Fruit fly (Drosophila melanogaster) whole organism, embryonic: ENCODE data around the gene CG13392.

Experiments used
- CG10462 ChIP-seq: fragments of 200-800 bp; sonication (Bioruptor generic); optimal IDR thresholded peaks from 2 replicates; lab custom pipeline; 2016; ENCODE audit warnings: missing biosample characterization, missing genetic modification characterization
- CG11560 ChIP-seq: fragments of 200-800 bp; sonication (Bioruptor generic); IDR thresholded peaks from 3 replicates; pipeline ENCODE4 v1.3.6; 2022; ENCODE audit warnings: missing biosample characterization, missing genetic modification characterization
- CG12942 ChIP-seq: fragments of 200-800 bp; sonication (Bioruptor generic); optimal IDR thresholded peaks from 3 replicates; lab custom pipeline; 2016; ENCODE audit warnings: missing biosample characterization, missing genetic modification characterization
- CG13894 ChIP-seq: fragments of 200-800 bp; sonication (Bioruptor generic); optimal IDR thresholded peaks from 3 replicates; lab custom pipeline; 2018; ENCODE audit warnings: missing biosample characterization, mild to moderate bottlenecking, missing genetic modification characterization, moderate library complexity
- CG14050 ChIP-seq: fragments of 200-800 bp; sonication (Bioruptor generic); IDR thresholded peaks from 3 replicates; pipeline ENCODE4 v1.3.6; 2022; ENCODE audit warnings: missing biosample characterization, missing genetic modification characterization
- CG14860 ChIP-seq: fragments of 200-800 bp; sonication (Bioruptor generic); IDR thresholded peaks from 3 replicates; pipeline ENCODE4 v1.3.6; 2022; ENCODE audit warnings: missing biosample characterization, missing genetic modification characterization; ENCODE audit not compliant: partially characterized antibody
- CG15514 ChIP-seq: fragments of 200-800 bp; sonication (Bioruptor generic); optimal IDR thresholded peaks from 3 replicates; lab custom pipeline; 2017; ENCODE audit warnings: missing biosample characterization, missing genetic modification characterization, mild to moderate bottlenecking, moderate library complexity, missing genetic modification reagents
- CG15601 ChIP-seq: fragments of 200-800 bp; sonication (Bioruptor generic); optimal IDR thresholded peaks from 3 replicates; lab custom pipeline; 2019; ENCODE audit warnings: missing biosample characterization, mild to moderate bottlenecking, missing genetic modification characterization, moderate library complexity
- CG17186 ChIP-seq: fragments of 200-800 bp; sonication (Bioruptor generic); optimal IDR thresholded peaks from 3 replicates; lab custom pipeline; 2017; ENCODE audit warnings: missing biosample characterization, missing genetic modification reagents, missing genetic modification characterization
- CG2889 ChIP-seq: fragments of 200-800 bp; sonication (Bioruptor generic); IDR thresholded peaks from 3 replicates; pipeline ENCODE4 v1.3.6; 2022; ENCODE audit warnings: missing biosample characterization, missing genetic modification characterization
- CG33557 ChIP-seq: fragments of 200-800 bp; sonication (Bioruptor generic); optimal IDR thresholded peaks from 2 replicates; lab custom pipeline; 2019; ENCODE audit warnings: missing biosample characterization, mild to moderate bottlenecking, missing genetic modification characterization, moderate library complexity
- CG4360 ChIP-seq: fragments of 200-800 bp; sonication (Bioruptor generic); IDR thresholded peaks from 2 replicates; pipeline ENCODE4 v1.3.6; 2022; ENCODE audit warnings: missing biosample characterization, missing genetic modification characterization
- CG4854 ChIP-seq: fragments of 200-800 bp; sonication (Bioruptor generic); optimal IDR thresholded peaks from 2 replicates; lab custom pipeline; 2016; ENCODE audit warnings: missing biosample characterization, missing genetic modification characterization, inconsistent platforms
- CG9932 ChIP-seq: fragments of 200-800 bp; sonication (Bioruptor generic); IDR thresholded peaks from 2 replicates; pipeline ENCODE4 v1.3.6; 2022; ENCODE audit warnings: missing biosample characterization, missing genetic modification characterization
- Ets65A ChIP-seq: fragments of 200-800 bp; sonication (Bioruptor generic); peaks from one replicate; lab custom pipeline; 2016; ENCODE audit warnings: missing biosample characterization, missing genetic modification characterization
- Gsc ChIP-seq: fragments of 200-800 bp; sonication (Bioruptor generic); IDR thresholded peaks from 2 replicates; pipeline ENCODE4 v1.3.6; 2022; ENCODE audit warnings: missing biosample characterization, missing genetic modification characterization
- H2.0 ChIP-seq: fragments of 200-800 bp; sonication (Bioruptor generic); IDR thresholded peaks from 2 replicates; pipeline ENCODE4 v1.3.6; 2022; ENCODE audit warnings: missing biosample characterization, missing genetic modification characterization
- Hr51 ChIP-seq, 2 experiments: fragments of 200-800 bp; sonication (Bioruptor generic); optimal IDR thresholded peaks; 2 replicates in 1 of 2; 3 replicates in 1 of 2; lab custom pipeline; 2016 to 2018; ENCODE audit warnings: missing biosample characterization in 2 of 2, missing genetic modification characterization in 2 of 2, mild to moderate bottlenecking in 1 of 2, moderate library complexity in 1 of 2
- Kr ChIP-seq: fragments of 200-800 bp; sonication (Bioruptor generic); optimal IDR thresholded peaks from 2 replicates; lab custom pipeline; 2017; ENCODE audit warnings: missing biosample characterization, mild to moderate bottlenecking, missing genetic modification characterization
- MESR4 ChIP-seq: fragments of 200-800 bp; sonication (Bioruptor generic); optimal IDR thresholded peaks from 2 replicates; lab custom pipeline; 2018; ENCODE audit warnings: missing biosample characterization, mild to moderate bottlenecking, missing genetic modification characterization, moderate library complexity
- Med ChIP-seq: fragments of 200-800 bp; sonication (Bioruptor generic); peaks from one replicate; lab custom pipeline; 2016; ENCODE audit warnings: missing biosample characterization, missing genetic modification characterization, mild to moderate bottlenecking, inconsistent platforms, moderate library complexity
- Opbp ChIP-seq: fragments of 200-800 bp; sonication (Bioruptor generic); IDR thresholded peaks from 3 replicates; pipeline ENCODE4 v1.3.6; 2022; ENCODE audit warnings: missing biosample characterization, missing genetic modification characterization; ENCODE audit not compliant: partially characterized antibody
- Ptx1 ChIP-seq: fragments of 200-800 bp; sonication (Bioruptor generic); IDR thresholded peaks from 2 replicates; pipeline ENCODE4 v1.3.6; 2022; ENCODE audit warnings: missing biosample characterization, missing genetic modification characterization
- Six4 ChIP-seq: fragments of 200-800 bp; sonication (Bioruptor generic); optimal IDR thresholded peaks from 2 replicates; lab custom pipeline; 2016; ENCODE audit warnings: missing biosample characterization, missing genetic modification characterization
- YL-1 ChIP-seq: fragments of 200-800 bp; sonication (Bioruptor generic); optimal IDR thresholded peaks from 3 replicates; lab custom pipeline; 2017; ENCODE audit warnings: missing biosample characterization, mild to moderate bottlenecking, missing genetic modification characterization
- abd-A ChIP-seq: fragments of 200-800 bp; sonication (Bioruptor generic); optimal IDR thresholded peaks from 3 replicates; lab custom pipeline; 2019; ENCODE audit warnings: missing biosample characterization, mild to moderate bottlenecking, missing genetic modification characterization, moderate library complexity
- ara ChIP-seq: fragments of 200-800 bp; sonication (Bioruptor generic); IDR thresholded peaks from 2 replicates; pipeline ENCODE4 v1.3.6; 2022; ENCODE audit warnings: missing biosample characterization, missing genetic modification characterization
- ato ChIP-seq: fragments of 200-800 bp; sonication (Bioruptor generic); IDR thresholded peaks from 2 replicates; pipeline ENCODE4 v1.3.6; 2022; ENCODE audit warnings: missing biosample characterization, missing genetic modification characterization; ENCODE audit not compliant: partially characterized antibody
- bab2 ChIP-seq: fragments of 200-800 bp; sonication (Bioruptor generic); optimal IDR thresholded peaks from 2 replicates; lab custom pipeline; 2016; ENCODE audit warnings: missing biosample characterization, missing genetic modification characterization
- dati ChIP-seq: fragments of 200-800 bp; sonication (Bioruptor generic); IDR thresholded peaks from 2 replicates; pipeline ENCODE4 v1.3.6; 2022; ENCODE audit warnings: missing biosample characterization, missing genetic modification characterization
- dysf ChIP-seq: fragments of 200-800 bp; sonication (Bioruptor generic); IDR thresholded peaks from 3 replicates; pipeline ENCODE4 v1.3.6; 2022; ENCODE audit warnings: missing biosample characterization, missing genetic modification characterization
- ewg ChIP-seq: fragments of 200-800 bp; sonication (Bioruptor generic); optimal IDR thresholded peaks from 3 replicates; lab custom pipeline; 2017; ENCODE audit warnings: mild to moderate bottlenecking, missing biosample characterization, missing genetic modification reagents, missing genetic modification characterization
- eyg ChIP-seq: fragments of 200-800 bp; sonication (Bioruptor generic); optimal IDR thresholded peaks from 3 replicates; lab custom pipeline; 2016; ENCODE audit warnings: missing biosample characterization, missing genetic modification characterization
- fd3F ChIP-seq: fragments of 200-800 bp; sonication (Bioruptor generic); optimal IDR thresholded peaks from 2 replicates; lab custom pipeline; 2018; ENCODE audit warnings: missing biosample characterization, mild to moderate bottlenecking, missing genetic modification characterization, moderate library complexity
- gsb-n ChIP-seq: fragments of 200-800 bp; sonication (Bioruptor generic); optimal IDR thresholded peaks from 3 replicates; lab custom pipeline; 2018; ENCODE audit warnings: missing biosample characterization, mild to moderate bottlenecking, missing genetic modification characterization
- lola ChIP-seq, 3 experiments: fragments of >200 bp in 2 of 3; fragments of 200-800 bp in 1 of 3; sonication (Bioruptor generic) in 1 of 3; optimal IDR thresholded peaks; 2 replicates each; lab custom pipeline; 2017 to 2019; ENCODE audit warnings: missing biosample characterization in 3 of 3, missing genetic modification characterization in 3 of 3, mild to moderate bottlenecking in 1 of 3, moderate library complexity in 1 of 3
- org-1 ChIP-seq: fragments of 200-800 bp; sonication (Bioruptor generic); optimal IDR thresholded peaks from 2 replicates; lab custom pipeline; 2017; ENCODE audit warnings: missing biosample characterization, missing genetic modification characterization
- pfk ChIP-seq: fragments of 200-800 bp; sonication (Bioruptor generic); optimal IDR thresholded peaks from 2 replicates; lab custom pipeline; 2018; ENCODE audit warnings: missing biosample characterization, mild to moderate bottlenecking, missing genetic modification characterization, moderate library complexity
- sisA ChIP-seq: fragments of 200-800 bp; sonication (Bioruptor generic); IDR thresholded peaks from 2 replicates; pipeline ENCODE4 v1.3.6; 2022; ENCODE audit warnings: missing biosample characterization, missing genetic modification characterization
- so ChIP-seq: fragments of 200-800 bp; sonication (Bioruptor generic); IDR thresholded peaks from 3 replicates; pipeline ENCODE4 v1.3.6; 2022; ENCODE audit warnings: missing biosample characterization, missing genetic modification characterization
- sug ChIP-seq: fragments of 200-800 bp; optimal IDR thresholded peaks from 2 replicates; lab custom pipeline; 2019; ENCODE audit warnings: missing biosample characterization, mild to moderate bottlenecking, missing genetic modification characterization, moderate library complexity
- tgo ChIP-seq: fragments of 200-800 bp; sonication (Bioruptor generic); IDR thresholded peaks from 3 replicates; pipeline ENCODE4 v1.3.6; 2022; ENCODE audit warnings: missing biosample characterization, missing genetic modification characterization
- unpg ChIP-seq: fragments of 200-800 bp; sonication (Bioruptor generic); optimal IDR thresholded peaks from 3 replicates; lab custom pipeline; 2018; ENCODE audit warnings: missing biosample characterization, mild to moderate bottlenecking, missing genetic modification characterization, moderate library complexity
- yki ChIP-seq: fragments of >200 bp; optimal IDR thresholded peaks from 3 replicates; lab custom pipeline; 2018

Gene CG13392

dm6 chr2L:8432130-8432529 is 49.5 kb upstream of the CG13392 start (continued):
- TF ChIP-seq unpg (no peak), Gsc (no peak), ewg (peak; percentile 16), H2.0 (GFP tag; lab: Robert Waterston, UW) (no peak), CG9932 (GFP tag; lab: Robert Waterston, UW) (no peak), pfk (no peak), MESR4 (GFP tag; lab: Kevin White, UChicago) (no peak), fd3F (GFP tag; lab: Kevin White, UChicago) (no peak), Hr51 (GFP tag; optimal IDR thresholded peaks at IDR 0.05; lab: Kevin White, UChicago) (no peak), Ptx1 (GFP tag; lab: Robert Waterston, UW) (no peak), Six4 (GFP tag; lab: Kevin White, UChicago) (no peak), Ets65A (GFP tag; lab: Kevin White, UChicago) (peak; percentile 91), eyg (GFP tag; lab: Kevin White, UChicago) (no peak), CG15514 (no peak), CG11560 (tag; lab: Robert Waterston, UW) (no peak), sisA (GFP tag; lab: Robert Waterston, UW) (0 out of 2 replicates have a peak, but pooled peaks have one; percentile 19), ato (GFP tag; lab: Robert Waterston, UW) (no peak), YL-1 (GFP tag; lab: Kevin White, UChicago) (no peak), CG4854 (GFP tag; lab: Kevin White, UChicago) (no peak), Opbp (GFP tag; lab: Robert Waterston, UW) (no peak), CG14860 (GFP tag; lab: Robert Waterston, UW) (no peak), yki (lab: Kevin White, UChicago) (no peak), CG15601 (tag; lab: Kevin White, UChicago) (no peak), CG2889 (no peak), CG14050 (GFP tag; lab: Robert Waterston, UW) (no peak), dati (no peak), CG13894 (tag; lab: Kevin White, UChicago) (no peak), CG12942 (GFP tag; lab: Kevin White, UChicago) (no peak), CG4360 (GFP tag; lab: Robert Waterston, UW) (no peak), so (GFP tag; lab: Robert Waterston, UW) (0 out of 3 replicates have a peak, but pooled peaks have one; percentile 11), sug (tag; lab: Kevin White, UChicago) (no peak), abd-A (tag; lab: Kevin White, UChicago) (no peak), gsb-n (no peak), org-1 (GFP tag; lab: Kevin White, UChicago) (no peak), CG33557 (no peak), ara (0 out of 2 replicates have a peak, but pooled peaks have one; percentile 15)
- TF ChIP-seq, all 482 proteins: peak for 7

DNA sequence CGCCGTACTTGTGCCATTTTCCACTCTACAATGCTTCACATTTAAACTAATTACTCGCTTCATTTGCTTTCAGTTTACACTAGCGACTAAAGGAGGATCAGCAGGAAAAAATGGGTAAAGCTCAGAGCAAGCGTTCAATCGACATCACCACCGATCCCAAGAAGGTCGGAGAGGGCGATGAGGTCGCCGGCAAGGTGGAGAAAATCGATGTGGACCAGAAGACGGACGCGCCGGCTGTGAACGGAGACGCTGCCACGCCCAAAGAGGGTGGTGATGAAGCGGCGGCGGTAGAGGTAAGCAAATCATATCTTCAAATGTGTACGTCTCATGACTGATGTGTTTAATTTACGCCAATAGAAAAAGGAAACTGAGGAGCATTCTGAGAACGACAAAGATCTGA is 44.2 kb upstream of the CG13392 start:
- TF ChIP-seq bab2 (GFP tag; lab: Kevin White, UChicago), result no peak
- no peak for TF ChIP-seq Kr (GFP tag; lab: Kevin White, UChicago)
- TF ChIP-seq tgo (GFP tag; lab: Robert Waterston, UW), result no peak
- no peak for TF ChIP-seq CG17186
- no peak for TF ChIP-seq lola (GFP tag; optimal IDR thresholded peaks at IDR 0.05; lab: Kevin White, UChicago)
- TF ChIP-seq Med (GFP tag; lab: Kevin White, UChicago), result peak; percentile 63
- TF ChIP-seq CG10462 (GFP tag; lab: Kevin White, UChicago), result no peak
- no peak for TF ChIP-seq dysf
